Fruit fly (Drosophila melanogaster) whole organism, embryonic: ENCODE results near the gene CG5003.

Source experiments
- ATbp ChIP-seq: fragments of 200-800 bp; sonication (Bioruptor generic); optimal IDR thresholded peaks from 2 replicates; lab custom pipeline; 2017; ENCODE audit warnings: missing biosample characterization, mild to moderate bottlenecking, missing genetic modification characterization, missing genetic modification reagents
- CG11247 ChIP-seq: fragments of 200-800 bp; sonication (Bioruptor generic); IDR thresholded peaks from 2 replicates; pipeline ENCODE4 v1.3.6; 2022; ENCODE audit warnings: missing biosample characterization, missing genetic modification characterization
- CG12744 ChIP-seq: fragments of 200-800 bp; sonication (Bioruptor generic); optimal IDR thresholded peaks from 2 replicates; lab custom pipeline; 2016; ENCODE audit warnings: missing biosample characterization, missing genetic modification characterization
- CG13123 ChIP-seq: fragments of 200-800 bp; sonication (Bioruptor generic); optimal IDR thresholded peaks from 2 replicates; lab custom pipeline; 2016; ENCODE audit warnings: missing biosample characterization, missing genetic modification characterization
- CG14441 ChIP-seq: fragments of 200-800 bp; sonication (Bioruptor generic); IDR thresholded peaks from 2 replicates; pipeline ENCODE4 v1.3.6; 2022; ENCODE audit warnings: missing biosample characterization, missing genetic modification characterization
- CG14860 ChIP-seq: fragments of 200-800 bp; sonication (Bioruptor generic); IDR thresholded peaks from 3 replicates; pipeline ENCODE4 v1.3.6; 2022; ENCODE audit warnings: missing biosample characterization, missing genetic modification characterization; ENCODE audit not compliant: partially characterized antibody
- CG1529 ChIP-seq: fragments of 200-800 bp; sonication (Bioruptor generic); optimal IDR thresholded peaks from 3 replicates; lab custom pipeline; 2018; ENCODE audit warnings: missing biosample characterization, missing genetic modification characterization
- CG18011 ChIP-seq: fragments of 200-800 bp; sonication (Bioruptor generic); optimal IDR thresholded peaks from 2 replicates; lab custom pipeline; 2017; ENCODE audit warnings: missing biosample characterization, missing genetic modification characterization, mild to moderate bottlenecking, moderate library complexity, missing genotype
- CG18476 ChIP-seq: fragments of 200-800 bp; sonication (Bioruptor generic); optimal IDR thresholded peaks from 2 replicates; lab custom pipeline; 2016; ENCODE audit warnings: missing biosample characterization, mild to moderate bottlenecking, missing genetic modification characterization
- CG2875 ChIP-seq: fragments of 200-800 bp; sonication (Bioruptor generic); optimal IDR thresholded peaks from 2 replicates; lab custom pipeline; 2017; ENCODE audit warnings: missing biosample characterization, mild to moderate bottlenecking, missing genetic modification characterization, missing genetic modification reagents
- CG32772 ChIP-seq: fragments of 200-800 bp; sonication (Bioruptor generic); IDR thresholded peaks from 2 replicates; pipeline ENCODE4 v1.3.6; 2022; ENCODE audit warnings: missing biosample characterization, missing genetic modification characterization
- CG33557 ChIP-seq: fragments of 200-800 bp; sonication (Bioruptor generic); optimal IDR thresholded peaks from 2 replicates; lab custom pipeline; 2019; ENCODE audit warnings: missing biosample characterization, mild to moderate bottlenecking, missing genetic modification characterization, moderate library complexity
- CG34224 ChIP-seq: fragments of 200-800 bp; sonication (Bioruptor generic); IDR thresholded peaks from 3 replicates; pipeline ENCODE4 v1.3.6; 2022; ENCODE audit warnings: missing biosample characterization, missing genetic modification characterization; ENCODE audit not compliant: partially characterized antibody
- CG34376 ChIP-seq: fragments of 200-800 bp; sonication (Bioruptor generic); optimal IDR thresholded peaks from 2 replicates; lab custom pipeline; 2018; ENCODE audit warnings: missing biosample characterization, mild to moderate bottlenecking, missing genetic modification characterization
- CG4328 ChIP-seq: fragments of 200-800 bp; sonication (Bioruptor generic); optimal IDR thresholded peaks from 3 replicates; lab custom pipeline; 2017; ENCODE audit warnings: missing biosample characterization, missing genetic modification reagents, missing genetic modification characterization
- CG4617 ChIP-seq: fragments of 200-800 bp; sonication (Bioruptor generic); optimal IDR thresholded peaks from 3 replicates; lab custom pipeline; 2016; ENCODE audit warnings: missing biosample characterization, missing genetic modification characterization, borderline replicate concordance
- CG6689 ChIP-seq: fragments of 200-800 bp; sonication (Bioruptor generic); IDR thresholded peaks from 2 replicates; pipeline ENCODE4 v1.3.6; 2022; ENCODE audit warnings: missing biosample characterization, missing genetic modification characterization
- CG6791 ChIP-seq: fragments of 200-800 bp; sonication (Bioruptor generic); IDR thresholded peaks from 3 replicates; pipeline ENCODE4 v1.3.6; 2022; ENCODE audit warnings: missing biosample characterization, missing genetic modification characterization; ENCODE audit not compliant: partially characterized antibody
- CG6854 ChIP-seq: fragments of 200-800 bp; sonication (Bioruptor generic); optimal IDR thresholded peaks from 3 replicates; lab custom pipeline; 2017; ENCODE audit warnings: missing biosample characterization, mild to moderate bottlenecking, missing genetic modification characterization
- CG7357 ChIP-seq: fragments of 200-800 bp; sonication (Bioruptor generic); IDR thresholded peaks from 3 replicates; pipeline ENCODE4 v1.3.6; 2022; ENCODE audit warnings: missing biosample characterization, missing genetic modification characterization
- CG9817 ChIP-seq: fragments of 200-800 bp; sonication (Bioruptor generic); optimal IDR thresholded peaks from 2 replicates; lab custom pipeline; 2018; ENCODE audit warnings: missing biosample characterization, mild to moderate bottlenecking, missing genetic modification characterization, moderate library complexity
- CrebB ChIP-seq: fragments of 200-800 bp; sonication (Bioruptor generic); optimal IDR thresholded peaks from 3 replicates; lab custom pipeline; 2018; ENCODE audit warnings: missing biosample characterization, mild to moderate bottlenecking, missing genetic modification characterization
- Dfd ChIP-seq, 2 experiments: fragments of >200 bp; optimal IDR thresholded peaks; 2 replicates each; lab custom pipeline; 2017; ENCODE audit warnings: missing biosample characterization in 2 of 2, missing genetic modification characterization in 2 of 2
- Hey ChIP-seq: fragments of 200-800 bp; sonication (Bioruptor generic); optimal IDR thresholded peaks from 3 replicates; lab custom pipeline; 2018; ENCODE audit warnings: missing biosample characterization, mild to moderate bottlenecking, missing genetic modification characterization
- HmgZ ChIP-seq: fragments of 200-800 bp; sonication (Bioruptor generic); optimal IDR thresholded peaks from 2 replicates; lab custom pipeline; 2018; ENCODE audit warnings: missing biosample characterization, mild to moderate bottlenecking, missing genetic modification characterization
- Hr51 ChIP-seq, 2 experiments: fragments of 200-800 bp; sonication (Bioruptor generic); optimal IDR thresholded peaks; 2 replicates in 1 of 2; 3 replicates in 1 of 2; lab custom pipeline; 2016 to 2018; ENCODE audit warnings: missing biosample characterization in 2 of 2, missing genetic modification characterization in 2 of 2, mild to moderate bottlenecking in 1 of 2, moderate library complexity in 1 of 2
- Lhr ChIP-seq: fragments of 200-800 bp; sonication (Bioruptor generic); optimal IDR thresholded peaks from 3 replicates; lab custom pipeline; 2017; ENCODE audit warnings: mild to moderate bottlenecking, missing biosample characterization, missing genetic modification reagents, missing genetic modification characterization
- Mad ChIP-seq: fragments of 200-800 bp; sonication (Bioruptor generic); optimal IDR thresholded peaks from 2 replicates; lab custom pipeline; 2016; ENCODE audit warnings: missing biosample characterization, missing genetic modification characterization
- Max ChIP-seq: fragments of 200-800 bp; sonication (Bioruptor generic); optimal IDR thresholded peaks from 2 replicates; lab custom pipeline; 2016; ENCODE audit warnings: missing biosample characterization, mild to moderate bottlenecking, missing genetic modification characterization
- NFAT ChIP-seq: fragments of 200-800 bp; sonication (Bioruptor generic); IDR thresholded peaks from 2 replicates; pipeline ENCODE4 v1.3.6; 2022; ENCODE audit warnings: missing biosample characterization, missing genetic modification characterization
- Optix ChIP-seq: fragments of 200-800 bp; sonication (Bioruptor generic); IDR thresholded peaks from 3 replicates; pipeline ENCODE4 v1.3.6; 2022; ENCODE audit warnings: missing biosample characterization, missing genetic modification characterization
- Rfx ChIP-seq: fragments of 200-800 bp; sonication (Bioruptor generic); IDR thresholded peaks from 2 replicates; pipeline ENCODE4 v1.3.6; 2022; ENCODE audit warnings: missing biosample characterization, missing genetic modification characterization
- Rx ChIP-seq: fragments of 200-800 bp; sonication (Bioruptor generic); IDR thresholded peaks from 2 replicates; pipeline ENCODE4 v1.3.6; 2022; ENCODE audit warnings: missing biosample characterization, missing genetic modification characterization
- Taf1 ChIP-seq: fragments of 200-800 bp; sonication (Bioruptor generic); IDR thresholded peaks from 2 replicates; pipeline ENCODE4 v1.3.6; 2022; ENCODE audit warnings: missing biosample characterization, missing genetic modification characterization
- Xbp1 ChIP-seq: fragments of 200-800 bp; sonication (Bioruptor generic); optimal IDR thresholded peaks from 3 replicates; lab custom pipeline; 2016; ENCODE audit warnings: missing biosample characterization, mild to moderate bottlenecking, missing genetic modification characterization
- Xrp1 ChIP-seq: fragments of 200-800 bp; sonication (Bioruptor generic); IDR thresholded peaks from 2 replicates; pipeline ENCODE4 v1.3.6; 2022; ENCODE audit warnings: missing biosample characterization, missing genetic modification characterization
- ap ChIP-seq: fragments of 200-800 bp; sonication (Bioruptor generic); IDR thresholded peaks from 2 replicates; pipeline ENCODE4 v1.3.6; 2022; ENCODE audit warnings: missing biosample characterization, missing genetic modification characterization
- cato ChIP-seq: fragments of 200-800 bp; sonication (Bioruptor generic); optimal IDR thresholded peaks from 2 replicates; lab custom pipeline; 2016; ENCODE audit warnings: missing biosample characterization, missing genetic modification characterization, borderline replicate concordance
- dmrt99B ChIP-seq: fragments of 200-800 bp; sonication (Bioruptor generic); optimal IDR thresholded peaks from 2 replicates; lab custom pipeline; 2018; ENCODE audit warnings: missing biosample characterization, mild to moderate bottlenecking, missing genetic modification characterization, moderate library complexity
- knrl ChIP-seq: fragments of 200-800 bp; sonication (Bioruptor generic); IDR thresholded peaks from 3 replicates; pipeline ENCODE4 v1.3.6; 2022; ENCODE audit warnings: missing biosample characterization, missing genetic modification characterization; ENCODE audit not compliant: partially characterized antibody
- odd ChIP-seq: fragments of 200-800 bp; sonication (Bioruptor generic); optimal IDR thresholded peaks from 2 replicates; lab custom pipeline; 2017; ENCODE audit warnings: missing biosample characterization, mild to moderate bottlenecking, missing genetic modification characterization
- onecut ChIP-seq: fragments of 200-800 bp; sonication (Bioruptor generic); IDR thresholded peaks from 2 replicates; pipeline ENCODE4 v1.3.6; 2022; ENCODE audit warnings: missing biosample characterization, missing genetic modification characterization
- prd ChIP-seq, 3 experiments: fragments of >200 bp in 2 of 3; fragments of 200-800 bp in 1 of 3; sonication (Bioruptor generic) in 1 of 3; optimal IDR thresholded peaks in 2 of 3; IDR thresholded peaks in 1 of 3; 2 replicates in 2 of 3; 3 replicates in 1 of 3; pipeline versions ENCODE4 v1.3.6 to Lab custom; 2017 to 2022; ENCODE audit warnings: missing biosample characterization in 1 of 3, missing genetic modification characterization in 1 of 3
- pros ChIP-seq: fragments of 200-800 bp; sonication (Bioruptor generic); optimal IDR thresholded peaks from 3 replicates; lab custom pipeline; 2019; ENCODE audit warnings: missing biosample characterization, mild to moderate bottlenecking, missing genetic modification characterization, moderate library complexity
- sens ChIP-seq: fragments of 200-800 bp; sonication (Bioruptor generic); peaks from one replicate; lab custom pipeline; 2016; ENCODE audit warnings: missing biosample characterization, missing genetic modification characterization
- stc ChIP-seq: fragments of 200-800 bp; sonication (Bioruptor generic); IDR thresholded peaks from 2 replicates; pipeline ENCODE4 v1.3.6; 2022; ENCODE audit warnings: missing biosample characterization, missing genetic modification characterization
- tna ChIP-seq: fragments of 200-800 bp; sonication (Bioruptor generic); IDR thresholded peaks from 2 replicates; pipeline ENCODE4 v1.3.6; 2022; ENCODE audit warnings: missing biosample characterization, missing genetic modification characterization; ENCODE audit not compliant: partially characterized antibody
- zen ChIP-seq: fragments of 200-800 bp; sonication (Bioruptor generic); optimal IDR thresholded peaks from 3 replicates; lab custom pipeline; 2018; ENCODE audit warnings: missing biosample characterization, mild to moderate bottlenecking, missing genetic modification characterization, moderate library complexity
- zfh2 ChIP-seq: fragments of 200-800 bp; sonication (Bioruptor generic); optimal IDR thresholded peaks from 2 replicates; lab custom pipeline; 2016; ENCODE audit warnings: missing biosample characterization, missing genetic modification characterization

Gene CG5003

dm6 chr3R:27948421-27948906 is 32.1 kb upstream of the CG5003 start, which contains the start of gene Gp93 (continued):
- TF ChIP-seq CG6791 (GFP tag; lab: Robert Waterston, UW): no peak
- TF ChIP-seq CG18476: no peak
- TF ChIP-seq zen: peak; percentile 33
- peak; percentile 6 for TF ChIP-seq CG4617 (GFP tag; lab: Kevin White, UChicago)
- no peak for TF ChIP-seq Dfd (GFP tag; optimal IDR thresholded peaks at IDR 0.05; lab: Kevin White, UChicago)
- no peak for TF ChIP-seq Hey (tag; lab: Kevin White, UChicago)
- no peak for TF ChIP-seq CG12744
- TF ChIP-seq CG1529 (GFP tag; lab: Kevin White, UChicago): no peak
- TF ChIP-seq Optix (GFP tag; lab: Robert Waterston, UW): peak; percentile 51; the same call in 1 of the 3 replicates
- peak; percentile 48 for TF ChIP-seq HmgZ
- TF ChIP-seq tna: 0 out of 2 replicates have a peak, but pooled peaks have one; percentile 12
- TF ChIP-seq Xbp1 (GFP tag; lab: Kevin White, UChicago): peak; percentile 98
- peak; percentile 80 for TF ChIP-seq Rfx
- peak; percentile 5 for TF ChIP-seq CrebB (tag; lab: Kevin White, UChicago)
- peak; percentile 40; the same call in 1 of the 2 replicates for TF ChIP-seq stc (GFP tag; lab: Robert Waterston, UW)
- TF ChIP-seq Taf1 (GFP tag; lab: Robert Waterston, UW): no peak
- TF ChIP-seq CG14441: peak; percentile 66
- peak; percentile 61 for TF ChIP-seq NFAT (GFP tag; lab: Robert Waterston, UW)
- TF ChIP-seq Lhr (GFP tag; lab: Kevin White, UChicago): no peak
- no peak for TF ChIP-seq zfh2
- peak; percentile 74 for TF ChIP-seq CG32772 (GFP tag; lab: Robert Waterston, UW)
- TF ChIP-seq CG33557 (GFP tag; lab: Kevin White, UChicago): peak; percentile 45
- no peak for TF ChIP-seq sens
- TF ChIP-seq cato (GFP tag; lab: Kevin White, UChicago): peak; percentile 3
- TF ChIP-seq CG7357 (GFP tag; lab: Robert Waterston, UW): peak; percentile 28; the same call in 1 of the 3 replicates
- peak; percentile 12 for TF ChIP-seq CG18011 (GFP tag; lab: Kevin White, UChicago)
- peak; percentile 11 for TF ChIP-seq CG13123 (GFP tag; lab: Kevin White, UChicago)
- peak; percentile 64 for TF ChIP-seq CG11247 (GFP tag; lab: Robert Waterston, UW)
- TF ChIP-seq CG9817 (tag; lab: Kevin White, UChicago): peak; percentile 46
- TF ChIP-seq CG2875: peak; percentile 18
- TF ChIP-seq Mad (GFP tag; lab: Kevin White, UChicago): no peak
- TF ChIP-seq ATbp (GFP tag; lab: Kevin White, UChicago): peak; percentile 26
- TF ChIP-seq Max (GFP tag; lab: Kevin White, UChicago): no peak
- TF ChIP-seq ap (GFP tag; lab: Robert Waterston, UW): no peak
- TF ChIP-seq CG14860 (GFP tag; lab: Robert Waterston, UW): no peak
- TF ChIP-seq pros (GFP tag; lab: Kevin White, UChicago): no peak
- no peak for TF ChIP-seq odd
- no peak for TF ChIP-seq dmrt99B (tag; lab: Kevin White, UChicago)
- TF ChIP-seq CG6854 (GFP tag; lab: Kevin White, UChicago): no peak
- peak; percentile 15; the same call in 1 of the 2 replicates for TF ChIP-seq onecut
- peak; percentile 70 for TF ChIP-seq CG34376
- TF ChIP-seq Rx (GFP tag; lab: Robert Waterston, UW): peak; percentile 38; the same call in 1 of the 2 replicates
- TF ChIP-seq CG34224 (GFP tag; lab: Robert Waterston, UW): peak; percentile 26; the same call in 1 of the 3 replicates
- TF ChIP-seq prd (optimal IDR thresholded peaks at IDR 0.05; lab: Kevin White, UChicago): no peak
- peak; percentile 80 for TF ChIP-seq prd (GFP tag; IDR thresholded peaks at IDR 0.05; lab: Robert Waterston, UW)
- peak; percentile 15 to 66 for TF ChIP-seq Hr51 (GFP tag; optimal IDR thresholded peaks at IDR 0.05; lab: Kevin White, UChicago)
- TF ChIP-seq Xrp1 (GFP tag; lab: Robert Waterston, UW): peak; percentile 76
- TF ChIP-seq CG4328 (GFP tag; lab: Kevin White, UChicago): peak; percentile 45
- no peak for TF ChIP-seq knrl (GFP tag; lab: Robert Waterston, UW)
- TF ChIP-seq CG6689 (GFP tag; lab: Robert Waterston, UW): peak; percentile 70
